Fruit fly (Drosophila melanogaster) whole organism, embryonic: Measurements from ENCODE around the gene Vps37B.
A peak's percentile ranks its signal among the peaks of the same experiment; 100 is the strongest.

ENCODE experiments used
- Aef1 ChIP-seq: fragments of 200-800 bp; sonication (Bioruptor generic); IDR thresholded peaks from 3 replicates; pipeline ENCODE4 v1.3.6; 2022; ENCODE audit warnings: missing biosample characterization, missing genetic modification characterization
- Awh ChIP-seq: fragments of 200-800 bp; sonication (Bioruptor generic); IDR thresholded peaks from 2 replicates; pipeline ENCODE4, ENCODE4 v1.3.6; 2022; ENCODE audit warnings: missing biosample characterization, missing genetic modification characterization
- CG10654 ChIP-seq: fragments of 200-800 bp; sonication (Bioruptor generic); optimal IDR thresholded peaks from 2 replicates; lab custom pipeline; 2016; ENCODE audit warnings: missing biosample characterization, missing genetic modification characterization
- CG11504 ChIP-seq: fragments of 200-800 bp; sonication (Bioruptor generic); optimal IDR thresholded peaks from 3 replicates; lab custom pipeline; 2019; ENCODE audit warnings: missing biosample characterization, mild to moderate bottlenecking, missing genetic modification characterization, moderate library complexity
- CG11560 ChIP-seq: fragments of 200-800 bp; sonication (Bioruptor generic); IDR thresholded peaks from 3 replicates; pipeline ENCODE4 v1.3.6; 2022; ENCODE audit warnings: missing biosample characterization, missing genetic modification characterization
- CG11723 ChIP-seq: fragments of 200-800 bp; sonication (Bioruptor generic); optimal IDR thresholded peaks from 2 replicates; lab custom pipeline; 2017; ENCODE audit warnings: missing biosample characterization, mild to moderate bottlenecking, missing genetic modification characterization
- CG12942 ChIP-seq: fragments of 200-800 bp; sonication (Bioruptor generic); optimal IDR thresholded peaks from 3 replicates; lab custom pipeline; 2016; ENCODE audit warnings: missing biosample characterization, missing genetic modification characterization
- CG13894 ChIP-seq: fragments of 200-800 bp; sonication (Bioruptor generic); optimal IDR thresholded peaks from 3 replicates; lab custom pipeline; 2018; ENCODE audit warnings: missing biosample characterization, mild to moderate bottlenecking, missing genetic modification characterization, moderate library complexity
- CG14050 ChIP-seq: fragments of 200-800 bp; sonication (Bioruptor generic); IDR thresholded peaks from 3 replicates; pipeline ENCODE4 v1.3.6; 2022; ENCODE audit warnings: missing biosample characterization, missing genetic modification characterization
- CG15011 ChIP-seq: fragments of 200-800 bp; sonication (Bioruptor generic); optimal IDR thresholded peaks from 3 replicates; lab custom pipeline; 2018; ENCODE audit warnings: missing biosample characterization, mild to moderate bottlenecking, missing genetic modification characterization
- CG18599 ChIP-seq: fragments of 200-800 bp; sonication (Bioruptor generic); optimal IDR thresholded peaks from 3 replicates; lab custom pipeline; 2017; ENCODE audit warnings: missing biosample characterization, missing genetic modification characterization, mild to moderate bottlenecking, moderate library complexity, missing genetic modification reagents
- CG18619 ChIP-seq: fragments of 200-800 bp; sonication (Bioruptor generic); optimal IDR thresholded peaks from 3 replicates; lab custom pipeline; 2017; ENCODE audit warnings: missing biosample characterization, mild to moderate bottlenecking, missing genetic modification characterization
- CG30403 ChIP-seq: fragments of 200-800 bp; sonication (Bioruptor generic); optimal IDR thresholded peaks from 3 replicates; lab custom pipeline; 2016; ENCODE audit warnings: missing biosample characterization, missing genetic modification characterization
- CG31441 ChIP-seq: fragments of 200-800 bp; sonication (Bioruptor generic); IDR thresholded peaks from 2 replicates; pipeline ENCODE4 v1.3.6; 2022; ENCODE audit warnings: missing biosample characterization, missing genetic modification characterization
- CG33213 ChIP-seq: fragments of 200-800 bp; sonication (Bioruptor generic); optimal IDR thresholded peaks from 3 replicates; lab custom pipeline; 2016; ENCODE audit warnings: missing biosample characterization, missing genetic modification characterization
- CG3726 ChIP-seq: fragments of 200-800 bp; sonication (Bioruptor generic); IDR thresholded peaks from 3 replicates; pipeline ENCODE4, ENCODE4 v1.3.6; 2022; ENCODE audit warnings: missing biosample characterization, missing genetic modification characterization
- CG4617 ChIP-seq: fragments of 200-800 bp; sonication (Bioruptor generic); optimal IDR thresholded peaks from 3 replicates; lab custom pipeline; 2016; ENCODE audit warnings: missing biosample characterization, missing genetic modification characterization, borderline replicate concordance
- CG4707 ChIP-seq: fragments of 200-800 bp; sonication (Bioruptor generic); optimal IDR thresholded peaks from 2 replicates; lab custom pipeline; 2018; ENCODE audit warnings: missing biosample characterization, mild to moderate bottlenecking, missing genetic modification characterization, moderate library complexity
- CG7357 ChIP-seq: fragments of 200-800 bp; sonication (Bioruptor generic); IDR thresholded peaks from 3 replicates; pipeline ENCODE4 v1.3.6; 2022; ENCODE audit warnings: missing biosample characterization, missing genetic modification characterization
- CG7987 ChIP-seq: fragments of 200-800 bp; sonication (Bioruptor generic); optimal IDR thresholded peaks from 2 replicates; lab custom pipeline; 2018; ENCODE audit warnings: missing biosample characterization, mild to moderate bottlenecking, missing genetic modification characterization, moderate library complexity
- CG8944 ChIP-seq: fragments of 200-800 bp; sonication (Bioruptor generic); optimal IDR thresholded peaks from 3 replicates; lab custom pipeline; 2016; ENCODE audit warnings: missing biosample characterization, missing genetic modification characterization
- CG9932 ChIP-seq: fragments of 200-800 bp; sonication (Bioruptor generic); IDR thresholded peaks from 2 replicates; pipeline ENCODE4 v1.3.6; 2022; ENCODE audit warnings: missing biosample characterization, missing genetic modification characterization
- Dll ChIP-seq: fragments of 200-800 bp; sonication (Bioruptor generic); IDR thresholded peaks from 4 replicates; pipeline ENCODE4 v1.3.6; 2022; ENCODE audit warnings: missing biosample characterization, missing genetic modification characterization; ENCODE audit not compliant: partially characterized antibody
- Doc2 ChIP-seq: fragments of 200-800 bp; sonication (Bioruptor generic); IDR thresholded peaks from 2 replicates; pipeline ENCODE4 v1.3.6; 2022; ENCODE audit warnings: missing biosample characterization, missing genetic modification characterization
- Dp ChIP-seq: fragments of 200-800 bp; sonication (Bioruptor generic); optimal IDR thresholded peaks from 2 replicates; lab custom pipeline; 2018; ENCODE audit warnings: missing biosample characterization, mild to moderate bottlenecking, missing genetic modification characterization, moderate library complexity
- Dref ChIP-seq: fragments of 200-800 bp; sonication (Bioruptor generic); IDR thresholded peaks from 2 replicates; pipeline ENCODE4 v1.3.6; 2022; ENCODE audit warnings: missing biosample characterization, missing genetic modification characterization
- E2f1 ChIP-seq: fragments of 200-800 bp; sonication (Bioruptor generic); IDR thresholded peaks from 2 replicates; pipeline ENCODE4 v1.3.6; 2022; ENCODE audit warnings: missing biosample characterization, missing genetic modification characterization
- Gsc ChIP-seq: fragments of 200-800 bp; sonication (Bioruptor generic); IDR thresholded peaks from 2 replicates; pipeline ENCODE4 v1.3.6; 2022; ENCODE audit warnings: missing biosample characterization, missing genetic modification characterization
- Hand ChIP-seq: fragments of 200-800 bp; sonication (Bioruptor generic); optimal IDR thresholded peaks from 2 replicates; lab custom pipeline; 2017; ENCODE audit warnings: mild to moderate bottlenecking, missing biosample characterization, missing genetic modification reagents, missing genetic modification characterization
- NC2α ChIP-seq: fragments of 200-800 bp; sonication (Bioruptor generic); optimal IDR thresholded peaks from 2 replicates; lab custom pipeline; 2016; ENCODE audit warnings: missing biosample characterization, missing genetic modification characterization
- Nf-YA ChIP-seq: fragments of 200-800 bp; sonication (Bioruptor generic); IDR thresholded peaks from 2 replicates; pipeline ENCODE4 v1.3.6; 2022; ENCODE audit warnings: missing biosample characterization, missing genetic modification characterization
- NfI ChIP-seq: fragments of 200-800 bp; sonication (Bioruptor generic); optimal IDR thresholded peaks from 3 replicates; lab custom pipeline; 2018; ENCODE audit warnings: missing biosample characterization, mild to moderate bottlenecking, missing genetic modification characterization, moderate library complexity
- Sry-β ChIP-seq: fragments of 200-800 bp; sonication (Bioruptor generic); optimal IDR thresholded peaks from 2 replicates; lab custom pipeline; 2018; ENCODE audit warnings: missing biosample characterization, mild to moderate bottlenecking, missing genetic modification characterization, moderate library complexity
- Sry-δ ChIP-seq: fragments of 200-800 bp; sonication (Bioruptor generic); optimal IDR thresholded peaks from 2 replicates; lab custom pipeline; 2016; ENCODE audit warnings: missing biosample characterization, missing genetic modification characterization
- Tbp ChIP-seq: fragments of >200 bp; optimal IDR thresholded peaks from 2 replicates; lab custom pipeline; 2018; ENCODE audit warnings: missing biosample characterization, missing genetic modification characterization
- bab2 ChIP-seq: fragments of 200-800 bp; sonication (Bioruptor generic); optimal IDR thresholded peaks from 2 replicates; lab custom pipeline; 2016; ENCODE audit warnings: missing biosample characterization, missing genetic modification characterization
- btn ChIP-seq: fragments of 200-800 bp; sonication (Bioruptor generic); optimal IDR thresholded peaks from 2 replicates; lab custom pipeline; 2016; ENCODE audit warnings: missing biosample characterization, missing genetic modification characterization
- croc ChIP-seq: fragments of 200-800 bp; sonication (Bioruptor generic); conservative IDR thresholded peaks from 3 replicates; pipeline ENCODE4 v1.3.6; 2022; ENCODE audit warnings: missing biosample characterization, missing genetic modification characterization
- crol ChIP-seq: fragments of 200-800 bp; sonication (Bioruptor generic); IDR thresholded peaks from 2 replicates; pipeline ENCODE4 v1.3.6; 2022; ENCODE audit warnings: missing biosample characterization, missing genetic modification characterization
- da ChIP-seq: fragments of 200-800 bp; sonication (Bioruptor generic); optimal IDR thresholded peaks from 2 replicates; lab custom pipeline; 2016; ENCODE audit warnings: missing biosample characterization, missing genetic modification characterization
- dati ChIP-seq: fragments of 200-800 bp; sonication (Bioruptor generic); IDR thresholded peaks from 2 replicates; pipeline ENCODE4 v1.3.6; 2022; ENCODE audit warnings: missing biosample characterization, missing genetic modification characterization
- dm ChIP-seq: fragments of 200-800 bp; sonication (Bioruptor generic); optimal IDR thresholded peaks from 3 replicates; lab custom pipeline; 2016; ENCODE audit warnings: missing biosample characterization, missing genetic modification characterization
- fd102C ChIP-seq: fragments of 200-800 bp; sonication (Bioruptor generic); optimal IDR thresholded peaks from 2 replicates; lab custom pipeline; 2018; ENCODE audit warnings: missing biosample characterization, mild to moderate bottlenecking, missing genetic modification characterization, moderate library complexity
- ham ChIP-seq: fragments of 200-800 bp; sonication (Bioruptor generic); IDR thresholded peaks from 2 replicates; pipeline ENCODE4 v1.3.6; 2022; ENCODE audit warnings: missing biosample characterization, missing genetic modification characterization
- jumu ChIP-seq: fragments of 200-800 bp; sonication (Bioruptor generic); optimal IDR thresholded peaks from 3 replicates; lab custom pipeline; 2016; ENCODE audit warnings: missing biosample characterization, missing genetic modification characterization
- knrl ChIP-seq: fragments of 200-800 bp; sonication (Bioruptor generic); IDR thresholded peaks from 3 replicates; pipeline ENCODE4 v1.3.6; 2022; ENCODE audit warnings: missing biosample characterization, missing genetic modification characterization; ENCODE audit not compliant: partially characterized antibody
- pb ChIP-seq: fragments of 200-800 bp; sonication (Bioruptor generic); optimal IDR thresholded peaks from 3 replicates; lab custom pipeline; 2016; ENCODE audit warnings: missing biosample characterization, missing genetic modification characterization
- ranshi ChIP-seq: fragments of 200-800 bp; sonication (Bioruptor generic); IDR thresholded peaks from 2 replicates; pipeline ENCODE4 v1.3.6; 2022; ENCODE audit warnings: missing biosample characterization, missing genetic modification characterization
- repo ChIP-seq: fragments of 200-800 bp; sonication (Bioruptor generic); optimal IDR thresholded peaks from 2 replicates; lab custom pipeline; 2016; ENCODE audit warnings: missing biosample characterization, missing genetic modification characterization
- sqz ChIP-seq: fragments of 200-800 bp; sonication (Bioruptor generic); optimal IDR thresholded peaks from 3 replicates; lab custom pipeline; 2018; ENCODE audit warnings: missing biosample characterization, mild to moderate bottlenecking, missing genetic modification characterization
- unc-4 ChIP-seq: fragments of 200-800 bp; sonication (Bioruptor generic); IDR thresholded peaks from 2 replicates; pipeline ENCODE4 v1.3.6; 2022; ENCODE audit warnings: missing biosample characterization, missing genetic modification characterization; ENCODE audit not compliant: partially characterized antibody
- z ChIP-seq: fragments of 200-800 bp; sonication (Bioruptor generic); IDR thresholded peaks from 3 replicates; pipeline ENCODE4 v1.3.6; 2022; ENCODE audit warnings: missing biosample characterization, missing genetic modification characterization

Gene Vps37B

dm6 chr3R:5198302-5198701 is 27.7 kb upstream of the Vps37B start (continued):
- no peak for TF ChIP-seq Gsc
- TF ChIP-seq dati: no peak
- peak; percentile 93 for TF ChIP-seq CG18599 (GFP tag; lab: Kevin White, UChicago)
- TF ChIP-seq CG33213 (GFP tag; lab: Kevin White, UChicago): no peak
- 0 out of 2 replicates have a peak, but pooled peaks have one; percentile 30 for TF ChIP-seq CG31441
- no peak for TF ChIP-seq crol (GFP tag; lab: Robert Waterston, UW)
- peak; percentile 25 for TF ChIP-seq CG15011
- TF ChIP-seq Dll (GFP tag; lab: Robert Waterston, UW): no peak
- no peak for TF ChIP-seq z (GFP tag; lab: Robert Waterston, UW)
- 0 out of 3 replicates have a peak, but pooled peaks have one; percentile 8 for TF ChIP-seq CG7357 (GFP tag; lab: Robert Waterston, UW)
- peak; percentile 12 for TF ChIP-seq Sry-δ (GFP tag; lab: Kevin White, UChicago)
- no peak for TF ChIP-seq da (GFP tag; lab: Kevin White, UChicago)
- no peak for TF ChIP-seq Tbp (GFP tag; lab: Kevin White, UChicago)
- TF ChIP-seq CG13894: peak; percentile 94
- no peak for TF ChIP-seq CG4707 (GFP tag; lab: Kevin White, UChicago)
- TF ChIP-seq Dp (GFP tag; lab: Kevin White, UChicago): no peak
- TF ChIP-seq CG30403 (GFP tag; lab: Kevin White, UChicago): peak; percentile 56
- TF ChIP-seq CG11560 (tag; lab: Robert Waterston, UW): peak; percentile 53; the same call in 1 of the 3 replicates
- TF ChIP-seq Sry-β (GFP tag; lab: Kevin White, UChicago): no peak
- TF ChIP-seq CG11504: peak; percentile 67
- no peak for TF ChIP-seq CG7987
- TF ChIP-seq jumu (GFP tag; lab: Kevin White, UChicago): peak; percentile 50
- peak; percentile 69 for TF ChIP-seq Hand (GFP tag; lab: Kevin White, UChicago)
- TF ChIP-seq CG8944 (GFP tag; lab: Kevin White, UChicago): peak; percentile 30
- TF ChIP-seq ranshi (GFP tag; lab: Robert Waterston, UW): peak; percentile 66
- TF ChIP-seq E2f1 (GFP tag; lab: Robert Waterston, UW): peak; percentile 49; the same call in 1 of the 2 replicates
- TF ChIP-seq sqz (GFP tag; lab: Kevin White, UChicago): no peak
- TF ChIP-seq fd102C (GFP tag; lab: Kevin White, UChicago): no peak
- TF ChIP-seq Dref: no peak
- TF ChIP-seq NC2α (GFP tag; lab: Kevin White, UChicago): no peak
- no peak for TF ChIP-seq croc (GFP tag; lab: Robert Waterston, UW)
- TF ChIP-seq bab2 (GFP tag; lab: Kevin White, UChicago): peak; percentile 52
- TF ChIP-seq dm: no peak
- peak; percentile 1 for TF ChIP-seq CG10654 (GFP tag; lab: Kevin White, UChicago)
- TF ChIP-seq CG11723 (GFP tag; lab: Kevin White, UChicago): no peak
- TF ChIP-seq Doc2 (GFP tag; lab: Robert Waterston, UW): no peak
- no peak for TF ChIP-seq Awh (GFP tag; lab: Robert Waterston, UW)
- TF ChIP-seq NfI (GFP tag; lab: Kevin White, UChicago): peak; percentile 43
- no peak for TF ChIP-seq unc-4 (GFP tag; lab: Robert Waterston, UW)
- TF ChIP-seq CG14050 (GFP tag; lab: Robert Waterston, UW): no peak
- no peak for TF ChIP-seq Aef1 (GFP tag; lab: Robert Waterston, UW)
- no peak; the same call in 1 of the 2 replicates for TF ChIP-seq CG9932 (GFP tag; lab: Robert Waterston, UW)
- no peak for TF ChIP-seq repo (GFP tag; lab: Kevin White, UChicago)
- peak; percentile 6 for TF ChIP-seq CG12942
- TF ChIP-seq CG4617 (GFP tag; lab: Kevin White, UChicago): no peak
- TF ChIP-seq CG3726 (GFP tag; lab: Robert Waterston, UW): no peak
- no peak for TF ChIP-seq ham
- no peak for TF ChIP-seq knrl (GFP tag; lab: Robert Waterston, UW)
- no peak for TF ChIP-seq btn (GFP tag; lab: Kevin White, UChicago)
- TF ChIP-seq Nf-YA: 0 out of 2 replicates have a peak, but pooled peaks have one; percentile 17
- no peak for TF ChIP-seq pb (GFP tag; lab: Kevin White, UChicago)
- TF ChIP-seq CG18619 (GFP tag; lab: Kevin White, UChicago): peak; percentile 49
